Worm (Caenorhabditis elegans) whole organism, L3 larva: ENCODE measurements around the gene H37A05.4.

ENCODE experiments used
- R02D3.7 ChIP-seq: fragments of 150-350 bp; optimal IDR thresholded peaks from 2 replicates; lab custom pipeline; 2014; ENCODE audit warnings: missing biosample characterization, missing genetic modification characterization
- ZK546.5 ChIP-seq: sonication (generic microtip); optimal IDR thresholded peaks from 2 replicates; lab custom pipeline; 2017; ENCODE audit warnings: missing biosample characterization, missing genetic modification characterization
- aly-2 ChIP-seq: fragments of 150-350 bp; optimal IDR thresholded peaks from 2 replicates; lab custom pipeline; 2014; ENCODE audit warnings: missing biosample characterization, missing genetic modification characterization
- ama-1 ChIP-seq: fragments of 150-350 bp; optimal IDR thresholded peaks from 2 replicates; lab custom pipeline; 2018
- ceh-16 ChIP-seq: sonication (generic microtip); optimal IDR thresholded peaks from 2 replicates; lab custom pipeline; 2017; ENCODE audit warnings: missing biosample characterization, missing genetic modification characterization
- ceh-28 ChIP-seq: fragments of 150-350 bp; optimal IDR thresholded peaks from 2 replicates; lab custom pipeline; 2014; ENCODE audit warnings: missing biosample characterization, missing genetic modification reagents, missing genetic modification characterization
- ceh-82 ChIP-seq: fragments of 150-350 bp; optimal IDR thresholded peaks from 2 replicates; lab custom pipeline; 2014; ENCODE audit warnings: missing biosample characterization, missing genetic modification characterization
- ceh-9 ChIP-seq: sonication (generic microtip); optimal IDR thresholded peaks from 2 replicates; lab custom pipeline; 2018; ENCODE audit warnings: missing biosample characterization, missing genetic modification characterization
- daf-12 ChIP-seq: fragments of 150-350 bp; optimal IDR thresholded peaks from 2 replicates; lab custom pipeline; 2014; ENCODE audit warnings: missing biosample characterization, missing genetic modification reagents, missing genetic modification characterization
- egl-27 ChIP-seq: sonication (generic microtip); optimal IDR thresholded peaks from 4 replicates; lab custom pipeline; 2017; ENCODE audit warnings: missing biosample characterization, missing genetic modification reagents, missing genetic modification characterization
- egl-5 ChIP-seq: fragments of 150-350 bp; optimal IDR thresholded peaks from 2 replicates; lab custom pipeline; 2017; ENCODE audit warnings: missing biosample characterization, missing genetic modification reagents, missing genetic modification characterization, inconsistent platforms
- elt-1 ChIP-seq: fragments of 150-350 bp; optimal IDR thresholded peaks from 2 replicates; lab custom pipeline; 2014; ENCODE audit warnings: missing biosample characterization, missing genetic modification characterization
- elt-2 ChIP-seq: sonication (generic microtip); optimal IDR thresholded peaks from 2 replicates; lab custom pipeline; 2016; ENCODE audit warnings: missing genetic modification reagents, mild to moderate bottlenecking, missing genetic modification characterization, missing compliant biosample characterization
- elt-3 ChIP-seq, 3 experiments: fragments of 150-350 bp in 1 of 3; sonication (generic microtip) in 2 of 3; optimal IDR thresholded peaks; 2 replicates in 2 of 3; 4 replicates in 1 of 3; lab custom pipeline; 2014 to 2017; ENCODE audit warnings: missing biosample characterization in 3 of 3, missing genetic modification characterization in 3 of 3
- eor-1 ChIP-seq, 2 experiments: fragments of 150-350 bp; optimal IDR thresholded peaks; 2 replicates each; lab custom pipeline; 2014 to 2018; ENCODE audit warnings: missing biosample characterization in 2 of 2, missing genetic modification characterization in 2 of 2
- fkh-10 ChIP-seq: sonication (generic microtip); optimal IDR thresholded peaks from 2 replicates; lab custom pipeline; 2017; ENCODE audit warnings: missing biosample characterization, missing genetic modification reagents, missing genetic modification characterization
- fkh-2 ChIP-seq: fragments of 150-350 bp; optimal IDR thresholded peaks from 2 replicates; lab custom pipeline; 2014; ENCODE audit warnings: missing biosample characterization, missing genetic modification reagents, missing genetic modification characterization
- fos-1 ChIP-seq: fragments of 150-350 bp; optimal IDR thresholded peaks from 2 replicates; lab custom pipeline; 2014; ENCODE audit warnings: missing biosample characterization, missing genetic modification characterization
- hmg-11 ChIP-seq: sonication (generic microtip); optimal IDR thresholded peaks from 2 replicates; lab custom pipeline; 2016; ENCODE audit warnings: missing genetic modification characterization, missing compliant biosample characterization
- jun-1 ChIP-seq: fragments of 150-350 bp; optimal IDR thresholded peaks from 2 replicates; lab custom pipeline; 2014; ENCODE audit warnings: missing biosample characterization, missing genetic modification reagents, missing genetic modification characterization
- lin-15B ChIP-seq: fragments of 150-350 bp; optimal IDR thresholded peaks from 2 replicates; lab custom pipeline; 2014; ENCODE audit warnings: missing biosample characterization, missing genetic modification characterization
- lin-39 ChIP-seq: fragments of 150-350 bp; optimal IDR thresholded peaks from 2 replicates; lab custom pipeline; 2018; ENCODE audit warnings: missing biosample characterization, missing genetic modification reagents, missing genetic modification characterization
- lsy-12 ChIP-seq: sonication (generic microtip); optimal IDR thresholded peaks from 2 replicates; lab custom pipeline; 2016; ENCODE audit warnings: mild to moderate bottlenecking, missing genetic modification characterization, missing compliant biosample characterization
- mdl-1 ChIP-seq: fragments of 150-350 bp; optimal IDR thresholded peaks from 2 replicates; lab custom pipeline; 2014; ENCODE audit warnings: missing biosample characterization, missing genetic modification characterization
- mml-1 ChIP-seq: fragments of 150-350 bp; sonication (generic microtip); optimal IDR thresholded peaks from 3 replicates; lab custom pipeline; 2014; ENCODE audit warnings: missing biosample characterization, missing genetic modification characterization
- nfya-1 ChIP-seq: sonication (generic microtip); optimal IDR thresholded peaks from 2 replicates; lab custom pipeline; 2017; ENCODE audit warnings: missing genetic modification characterization, mild to moderate bottlenecking, missing compliant biosample characterization, antibody characterized with exemption, moderate library complexity; ENCODE audit not compliant: insufficient read depth
- nhr-11 ChIP-seq: fragments of 150-350 bp; optimal IDR thresholded peaks from 2 replicates; lab custom pipeline; 2014; ENCODE audit warnings: missing biosample characterization, missing genetic modification characterization
- nhr-12 ChIP-seq: fragments of 150-350 bp; optimal IDR thresholded peaks from 2 replicates; lab custom pipeline; 2014; ENCODE audit warnings: missing biosample characterization, missing genetic modification characterization
- nhr-23 ChIP-seq: fragments of 150-350 bp; optimal IDR thresholded peaks from 2 replicates; lab custom pipeline; 2014; ENCODE audit warnings: missing biosample characterization, missing genetic modification reagents, missing genetic modification characterization
- nhr-237 ChIP-seq: fragments of 150-350 bp; optimal IDR thresholded peaks from 2 replicates; lab custom pipeline; 2014; ENCODE audit warnings: missing biosample characterization, missing genetic modification characterization
- nhr-25 ChIP-seq: sonication (generic microtip); optimal IDR thresholded peaks from 2 replicates; lab custom pipeline; 2017; ENCODE audit warnings: missing biosample characterization, missing genetic modification characterization
- nhr-28 ChIP-seq: fragments of 150-350 bp; optimal IDR thresholded peaks from 2 replicates; lab custom pipeline; 2014; ENCODE audit warnings: missing biosample characterization, missing genetic modification characterization
- nhr-43 ChIP-seq: sonication (generic microtip); optimal IDR thresholded peaks from 2 replicates; lab custom pipeline; 2016; ENCODE audit warnings: mild to moderate bottlenecking, missing genetic modification characterization, missing compliant biosample characterization; ENCODE audit not compliant: poor library complexity, severe bottlenecking
- nhr-67 ChIP-seq: fragments of 150-350 bp; optimal IDR thresholded peaks from 2 replicates; lab custom pipeline; 2014; ENCODE audit warnings: missing biosample characterization, missing genetic modification characterization
- nhr-76 ChIP-seq: fragments of 150-350 bp; sonication (generic microtip); optimal IDR thresholded peaks from 5 replicates; lab custom pipeline; 2014; ENCODE audit warnings: missing biosample characterization, missing genetic modification characterization
- nhr-77 ChIP-seq: fragments of 150-350 bp; optimal IDR thresholded peaks from 2 replicates; lab custom pipeline; 2014; ENCODE audit warnings: missing biosample characterization, missing genetic modification characterization
- pha-4 ChIP-seq: fragments of 150-350 bp; optimal IDR thresholded peaks from 2 replicates; lab custom pipeline; 2014; ENCODE audit warnings: missing biosample characterization, missing genetic modification reagents, missing genetic modification characterization
- pqm-1 ChIP-seq: fragments of 150-350 bp; optimal IDR thresholded peaks from 2 replicates; lab custom pipeline; 2017; ENCODE audit warnings: missing biosample characterization, missing genetic modification characterization, inconsistent platforms
- sea-2 ChIP-seq: fragments of 150-350 bp; sonication (generic microtip); optimal IDR thresholded peaks from 4 replicates; lab custom pipeline; 2014; ENCODE audit warnings: missing biosample characterization, missing genetic modification reagents, missing genetic modification characterization
- skn-1 ChIP-seq: fragments of 150-350 bp; optimal IDR thresholded peaks from 2 replicates; lab custom pipeline; 2014; ENCODE audit warnings: missing biosample characterization, missing genetic modification characterization
- snpc-4 ChIP-seq: fragments of 150-350 bp; optimal IDR thresholded peaks from 2 replicates; lab custom pipeline; 2014; ENCODE audit warnings: missing biosample characterization, missing genetic modification characterization
- tbx-2 ChIP-seq: sonication (generic microtip); optimal IDR thresholded peaks from 2 replicates; lab custom pipeline; 2016; ENCODE audit warnings: mild to moderate bottlenecking, missing genetic modification characterization, missing compliant biosample characterization
- unc-39 ChIP-seq: sonication (generic microtip); optimal IDR thresholded peaks from 4 replicates; lab custom pipeline; 2017; ENCODE audit warnings: missing biosample characterization, missing genetic modification characterization
- unc-62 ChIP-seq: fragments of 150-350 bp; sonication (generic microtip); optimal IDR thresholded peaks from 4 replicates; lab custom pipeline; 2014; ENCODE audit warnings: missing biosample characterization, missing genetic modification reagents, missing genetic modification characterization
- zag-1 ChIP-seq: fragments of 150-350 bp; optimal IDR thresholded peaks from 2 replicates; lab custom pipeline; 2014; ENCODE audit warnings: missing biosample characterization, missing genetic modification characterization
- ztf-11 ChIP-seq: fragments of 150-350 bp; optimal IDR thresholded peaks from 2 replicates; lab custom pipeline; 2014; ENCODE audit warnings: missing biosample characterization, missing genetic modification characterization
- ztf-4 ChIP-seq: fragments of 150-350 bp; optimal IDR thresholded peaks from 2 replicates; lab custom pipeline; 2014; ENCODE audit warnings: missing biosample characterization, missing genetic modification characterization

H37A05.4 gene

DNA sequence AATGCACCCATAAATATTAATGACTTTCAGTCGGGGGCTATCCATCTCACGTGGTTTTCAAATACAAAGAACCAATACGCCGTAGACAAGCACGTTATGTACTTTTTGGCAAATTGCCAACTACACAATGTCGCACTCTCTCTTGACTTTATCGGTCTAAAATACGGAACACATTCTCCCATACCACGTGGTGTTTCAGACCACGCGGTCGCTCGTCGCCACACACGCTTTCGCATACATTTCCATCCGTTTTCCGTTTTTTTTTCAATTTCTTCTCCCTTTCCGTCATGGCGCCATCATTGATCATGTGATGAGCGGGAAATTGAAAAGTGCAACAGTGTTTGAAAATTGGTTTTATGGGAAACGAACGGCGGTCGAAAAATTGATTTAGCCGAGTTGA is 9.0 kb upstream of the H37A05.4 start (continued):
- TF ChIP-seq unc-39 (tag; lab: Kevin White, UChicago): no peak

DNA sequence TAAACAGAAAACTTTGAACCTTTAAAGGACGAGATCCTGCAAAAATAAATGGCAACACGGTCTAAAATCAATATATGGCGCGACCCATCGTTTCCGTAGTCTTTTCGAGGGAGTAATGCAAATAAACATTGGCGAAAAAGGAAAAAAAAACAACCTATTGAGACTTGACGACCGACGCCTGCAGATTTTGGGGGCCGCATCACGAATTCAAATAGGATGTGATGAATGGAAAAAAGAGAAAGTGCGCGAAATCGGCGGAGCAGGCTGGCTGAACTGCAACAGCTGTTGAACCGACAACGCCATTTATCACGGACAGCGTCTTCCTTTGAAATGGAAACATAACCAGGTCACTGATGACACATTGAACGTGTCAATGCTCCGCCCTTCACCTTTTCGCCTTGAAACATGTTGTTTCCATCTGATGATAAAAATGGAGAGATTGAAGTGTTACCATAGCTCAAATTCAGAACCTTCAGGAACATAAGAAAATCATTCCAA is 8.3 kb upstream of the H37A05.4 start:
- TF ChIP-seq nhr-43 (peak; percentile 36), lin-39 (tag; lab: Kevin White, UChicago) (peak; percentile 72), nhr-77 (tag; lab: Kevin White, UChicago) (no peak), ama-1 (lab: Kevin White, UChicago) (peak; percentile 54), ceh-9 (tag; lab: Kevin White, UChicago) (no peak), daf-12 (tag; lab: Kevin White, UChicago) (no peak)

DNA sequence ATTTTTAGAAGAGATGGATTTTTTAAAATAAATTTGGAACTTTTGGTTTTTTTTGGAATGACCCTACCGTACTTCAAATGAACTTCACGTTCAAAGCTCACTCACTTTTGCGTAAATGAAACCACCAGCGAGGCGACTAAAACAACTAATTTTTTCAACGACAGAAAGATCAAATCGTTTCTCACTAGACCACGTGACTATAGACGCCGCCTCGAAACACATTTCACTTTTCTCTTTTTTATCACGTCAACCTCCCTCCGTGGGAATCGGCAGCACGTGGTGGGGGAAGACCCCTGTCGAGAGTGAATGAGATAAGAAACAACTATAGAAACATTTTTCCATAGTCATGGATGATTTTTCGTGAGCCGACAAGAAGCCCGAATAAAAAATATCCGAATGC is 7.7 kb upstream of the H37A05.4 start:
- TF ChIP-seq nhr-28: no peak
- peak; percentile 94 for TF ChIP-seq mdl-1 (tag; lab: Kevin White, UChicago)
- peak; percentile 92 for TF ChIP-seq elt-2 (tag; lab: Kevin White, UChicago)
- TF ChIP-seq aly-2: no peak
- TF ChIP-seq nhr-11 (tag; lab: Kevin White, UChicago): no peak
- no peak for TF ChIP-seq ceh-9 (tag; lab: Kevin White, UChicago)
- TF ChIP-seq zag-1 (tag; lab: Kevin White, UChicago): no peak
- TF ChIP-seq nhr-25 (tag; lab: Kevin White, UChicago): peak; percentile 91
- TF ChIP-seq ztf-11 (tag; lab: Kevin White, UChicago): no peak
- no peak for TF ChIP-seq nhr-77 (tag; lab: Kevin White, UChicago)
- no peak for TF ChIP-seq ZK546.5 (tag; lab: Kevin White, UChicago)
- TF ChIP-seq pqm-1: peak; percentile 87
- no peak for TF ChIP-seq R02D3.7 (tag; lab: Kevin White, UChicago)
- peak; percentile 68 for TF ChIP-seq pha-4
- peak; percentile 13 for TF ChIP-seq egl-5 (tag; lab: Kevin White, UChicago)
- TF ChIP-seq nhr-43: peak; percentile 91
- peak; percentile 14 for TF ChIP-seq mml-1 (tag; lab: Kevin White, UChicago)
- TF ChIP-seq fos-1 (tag; lab: Kevin White, UChicago): no peak
- no peak for TF ChIP-seq ceh-28
- TF ChIP-seq fkh-10 (GFP tag; lab: Kevin White, UChicago): no peak
- TF ChIP-seq nhr-67: no peak
- TF ChIP-seq nfya-1 (tag; lab: Kevin White, UChicago): peak; percentile 73
- no peak for TF ChIP-seq unc-39 (tag; lab: Kevin White, UChicago)
- TF ChIP-seq ztf-4 (tag; lab: Kevin White, UChicago): peak; percentile 54
- peak; percentile 48 for TF ChIP-seq snpc-4 (tag; lab: Kevin White, UChicago)
- peak; percentile 68 for TF ChIP-seq jun-1 (tag; lab: Kevin White, UChicago)
- peak; percentile 84 for TF ChIP-seq ama-1 (lab: Kevin White, UChicago)
- no peak for TF ChIP-seq lin-15B (tag; lab: Kevin White, UChicago)
- no peak for TF ChIP-seq elt-3 (tag; optimal IDR thresholded peaks at IDR 0.05; lab: Kevin White, UChicago)
- no peak for TF ChIP-seq daf-12 (tag; lab: Kevin White, UChicago)
- TF ChIP-seq nhr-237 (tag; lab: Kevin White, UChicago): no peak
- TF ChIP-seq elt-1: peak; percentile 73
- no peak for TF ChIP-seq ceh-82
- peak; percentile 49 for TF ChIP-seq tbx-2 (tag; lab: Kevin White, UChicago)
- no peak for TF ChIP-seq fkh-2 (tag; lab: Kevin White, UChicago)
- no peak for TF ChIP-seq sea-2
- peak; percentile 76 for TF ChIP-seq nhr-23 (tag; lab: Kevin White, UChicago)
- TF ChIP-seq ceh-16 (tag; lab: Kevin White, UChicago): no peak
- TF ChIP-seq unc-62 (GFP tag; lab: Kevin White, UChicago): no peak
- peak; percentile 55 for TF ChIP-seq lsy-12 (tag; lab: Kevin White, UChicago)
- no peak for TF ChIP-seq egl-27
- TF ChIP-seq nhr-76 (tag; lab: Kevin White, UChicago): no peak
- TF ChIP-seq skn-1 (tag; lab: Kevin White, UChicago): no peak
- no peak for TF ChIP-seq nhr-12 (tag; lab: Kevin White, UChicago)
- TF ChIP-seq eor-1 (tag; optimal IDR thresholded peaks at IDR 0.05; lab: Kevin White, UChicago): no peak
- TF ChIP-seq hmg-11 (tag; lab: Kevin White, UChicago): no peak
- TF ChIP-seq lin-39 (tag; lab: Kevin White, UChicago): peak; percentile 30
